Fruit fly (Drosophila melanogaster): Measurements from ENCODE around the gene S.

The S gene

dm6 chr2L:1062473-1063363 lies 14.9 kb downstream of the S start:
- TF ChIP-seq h (optimal IDR thresholded peaks at IDR 0.05) (no peak), ttk (optimal IDR thresholded peaks at IDR 0.05) (no peak), insv (optimal IDR thresholded peaks at IDR 0.05) (no peak), psq (optimal IDR thresholded peaks at IDR 0.05) (no peak), Sin3A (optimal IDR thresholded peaks at IDR 0.05) (no peak), Myc (optimal IDR thresholded peaks at IDR 0.05) (no peak)

dm6 chr2L:1057513-1057912 lies 20.1 kb downstream of the S start:
- no peak for TF ChIP-seq psq (optimal IDR thresholded peaks at IDR 0.05)
- TF ChIP-seq insv (optimal IDR thresholded peaks at IDR 0.05), result no peak
- no peak for TF ChIP-seq Sin3A (optimal IDR thresholded peaks at IDR 0.05)
- no peak for TF ChIP-seq ttk (optimal IDR thresholded peaks at IDR 0.05)
- no peak for TF ChIP-seq h (optimal IDR thresholded peaks at IDR 0.05)
- TF ChIP-seq Myc (optimal IDR thresholded peaks at IDR 0.05), result no peak

- TF ChIP-seq Sin3A (optimal IDR thresholded peaks at IDR 0.05) (no peak), ttk (optimal IDR thresholded peaks at IDR 0.05) (no peak), insv (optimal IDR thresholded peaks at IDR 0.05) (no peak), Myc (optimal IDR thresholded peaks at IDR 0.05) (no peak), psq (optimal IDR thresholded peaks at IDR 0.05) (no peak)
Measured at dm6 chr2L:1056631-1057030, 21.0 kb downstream of the S start.

- TF ChIP-seq h (optimal IDR thresholded peaks at IDR 0.05) (no peak), Myc (optimal IDR thresholded peaks at IDR 0.05) (no peak), ttk (optimal IDR thresholded peaks at IDR 0.05) (no peak), insv (optimal IDR thresholded peaks at IDR 0.05) (no peak), Sin3A (optimal IDR thresholded peaks at IDR 0.05) (no peak), psq (optimal IDR thresholded peaks at IDR 0.05) (no peak)
Measured at dm6 chr2L:1049361-1049760, 28.3 kb downstream of the S start.

dm6 chr2L:1048846-1049245 lies 28.8 kb downstream of the S start:
- TF ChIP-seq Sin3A (optimal IDR thresholded peaks at IDR 0.05) (no peak), h (optimal IDR thresholded peaks at IDR 0.05) (no peak), psq (optimal IDR thresholded peaks at IDR 0.05) (no peak), ttk (optimal IDR thresholded peaks at IDR 0.05) (no peak), insv (optimal IDR thresholded peaks at IDR 0.05) (no peak), Myc (optimal IDR thresholded peaks at IDR 0.05) (no peak)

dm6 chr2L:1048427-1048826 lies 29.2 kb downstream of the S start:
- TF ChIP-seq psq (optimal IDR thresholded peaks at IDR 0.05) (no peak), h (optimal IDR thresholded peaks at IDR 0.05) (no peak), Myc (optimal IDR thresholded peaks at IDR 0.05) (no peak), insv (optimal IDR thresholded peaks at IDR 0.05) (no peak), ttk (optimal IDR thresholded peaks at IDR 0.05) (no peak), Sin3A (optimal IDR thresholded peaks at IDR 0.05) (no peak)

- TF ChIP-seq Sin3A (optimal IDR thresholded peaks at IDR 0.05) (no peak), Myc (optimal IDR thresholded peaks at IDR 0.05) (no peak), psq (optimal IDR thresholded peaks at IDR 0.05) (no peak), insv (optimal IDR thresholded peaks at IDR 0.05) (no peak), h (optimal IDR thresholded peaks at IDR 0.05) (no peak), ttk (optimal IDR thresholded peaks at IDR 0.05) (no peak)
Measured at dm6 chr2L:1047965-1048364, 29.6 kb downstream of the S start, which contains the start of gene IA-2. Gene IA-2 (minus strand): TSS chr2L:1048053.

- no peak for TF ChIP-seq psq (optimal IDR thresholded peaks at IDR 0.05)
Measured at dm6 chr2L:1047245-1047644, 30.4 kb downstream of the S start.

- TF ChIP-seq psq (optimal IDR thresholded peaks at IDR 0.05), result no peak
- TF ChIP-seq Myc (optimal IDR thresholded peaks at IDR 0.05), result no peak
- no peak for TF ChIP-seq h (optimal IDR thresholded peaks at IDR 0.05)
- TF ChIP-seq Sin3A (optimal IDR thresholded peaks at IDR 0.05), result no peak
- no peak for TF ChIP-seq ttk (optimal IDR thresholded peaks at IDR 0.05)
- no peak for TF ChIP-seq insv (optimal IDR thresholded peaks at IDR 0.05)
Measured at dm6 chr2L:1043195-1043990, 34.2 kb downstream of the S start.

- TF ChIP-seq Sin3A (optimal IDR thresholded peaks at IDR 0.05) (no peak), h (optimal IDR thresholded peaks at IDR 0.05) (no peak), ttk (optimal IDR thresholded peaks at IDR 0.05) (no peak), Myc (optimal IDR thresholded peaks at IDR 0.05) (no peak), psq (optimal IDR thresholded peaks at IDR 0.05) (no peak), insv (optimal IDR thresholded peaks at IDR 0.05) (no peak)
Measured at dm6 chr2L:1036811-1037296, 40.8 kb downstream of the S start, which contains the start of gene gNacalpha. Gene gNacalpha (plus strand): TSS chr2L:1037246.

dm6 chr2L:1026797-1027196 lies 50.8 kb downstream of the S start, which contains the start of gene CG4375:
Gene CG4375 (minus strand): TSS chr2L:1026897.
- TF ChIP-seq Sin3A (optimal IDR thresholded peaks at IDR 0.05), result no peak
- TF ChIP-seq h (optimal IDR thresholded peaks at IDR 0.05), result no peak

- TF ChIP-seq h (optimal IDR thresholded peaks at IDR 0.05) (no peak), ttk (optimal IDR thresholded peaks at IDR 0.05) (no peak)
Measured at dm6 chr2L:1008923-1009322, 68.7 kb downstream of the S start.

Measured in Kc167 (cell line).